Fruit fly (Drosophila melanogaster) whole organism, adult: Measurements from ENCODE around the gene RpS10b.

Source experiments
- CG11617 ChIP-seq: fragments of 200-800 bp; sonication (Bioruptor generic); optimal IDR thresholded peaks from 2 replicates; lab custom pipeline; 2017; ENCODE audit warnings: mild to moderate bottlenecking, missing biosample characterization, missing genetic modification reagents, missing genetic modification characterization
- CG12768 ChIP-seq: fragments of 200-800 bp; sonication (Bioruptor generic); optimal IDR thresholded peaks from 2 replicates; lab custom pipeline; 2017; ENCODE audit warnings: missing biosample characterization, missing genetic modification characterization, mild to moderate bottlenecking, moderate library complexity, missing genetic modification reagents
- CG1620 ChIP-seq: fragments of 200-800 bp; sonication (Bioruptor generic); optimal IDR thresholded peaks from 2 replicates; lab custom pipeline; 2016; ENCODE audit warnings: missing biosample characterization, missing genetic modification characterization
- CG5204 ChIP-seq: fragments of 200-800 bp; sonication (Bioruptor generic); optimal IDR thresholded peaks from 2 replicates; lab custom pipeline; 2016; ENCODE audit warnings: missing biosample characterization, missing genetic modification characterization
- CG7045 ChIP-seq: fragments of 200-800 bp; sonication (Bioruptor generic); optimal IDR thresholded peaks from 2 replicates; lab custom pipeline; 2017; ENCODE audit warnings: missing biosample characterization, mild to moderate bottlenecking, missing genetic modification characterization
- Clk ChIP-seq: fragments of 200-800 bp; sonication (Bioruptor generic); optimal IDR thresholded peaks from 2 replicates; lab custom pipeline; 2017; ENCODE audit warnings: missing biosample characterization, missing genetic modification characterization
- Crg-1 ChIP-seq: fragments of 200-800 bp; sonication (Bioruptor generic); optimal IDR thresholded peaks from 2 replicates; lab custom pipeline; 2016; ENCODE audit warnings: missing biosample characterization, missing genetic modification characterization
- Hr96 ChIP-seq: fragments of 200-800 bp; sonication (Bioruptor generic); optimal IDR thresholded peaks from 2 replicates; lab custom pipeline; 2016; ENCODE audit warnings: missing biosample characterization, missing genetic modification characterization
- Mnt ChIP-seq: fragments of 200-800 bp; sonication (Bioruptor generic); optimal IDR thresholded peaks from 2 replicates; lab custom pipeline; 2016; ENCODE audit warnings: missing biosample characterization, mild to moderate bottlenecking, missing genetic modification characterization
- cnc ChIP-seq, 2 experiments: fragments of >200 bp; optimal IDR thresholded peaks; 2 replicates each; lab custom pipeline; 2017
- kay ChIP-seq: fragments of 200-800 bp; sonication (Bioruptor generic); peaks from one replicate; lab custom pipeline; 2016; ENCODE audit warnings: missing biosample characterization, missing genetic modification characterization, borderline replicate concordance
- pad ChIP-seq: fragments of 200-800 bp; sonication (Bioruptor generic); optimal IDR thresholded peaks from 3 replicates; lab custom pipeline; 2017; ENCODE audit warnings: missing biosample characterization, missing genetic modification characterization, mild to moderate bottlenecking, moderate library complexity, missing genetic modification reagents

dm6 chrX:19621145-19621544 is 23.3 kb downstream of the RpS10b start, which contains the start of gene CG14221:
- no peak for TF ChIP-seq Mnt (GFP tag; lab: Kevin White, UChicago)
- TF ChIP-seq kay (GFP tag; lab: Kevin White, UChicago), result no peak
- no peak for TF ChIP-seq CG7045 (GFP tag; lab: Kevin White, UChicago)
- no peak for TF ChIP-seq Clk
- no peak for TF ChIP-seq CG11617 (GFP tag; lab: Kevin White, UChicago)
- no peak for TF ChIP-seq pad (GFP tag; lab: Kevin White, UChicago)
- no peak for TF ChIP-seq Crg-1 (GFP tag; lab: Kevin White, UChicago)
- no peak for TF ChIP-seq cnc (optimal IDR thresholded peaks at IDR 0.05; lab: Kevin White, UChicago)
- TF ChIP-seq Hr96, result no peak
- TF ChIP-seq CG5204 (GFP tag; lab: Kevin White, UChicago), result no peak
- no peak for TF ChIP-seq CG12768
- no peak for TF ChIP-seq CG1620 (GFP tag; lab: Kevin White, UChicago)
